Worm (Caenorhabditis elegans) whole organism, L4 larva: ENCODE results near the gene F35E8.1.

Experiments used
- F26F4.8 ChIP-seq: fragments of 200-800 bp; sonication (Bioruptor generic); conservative IDR thresholded peaks from 2 replicates; pipeline ENCODE4 v1.3.6; 2022; ENCODE audit warnings: missing genetic modification characterization, missing compliant biosample characterization
- F49E8.2 ChIP-seq: sonication (generic microtip); optimal IDR thresholded peaks from 2 replicates; lab custom pipeline; 2016; ENCODE audit warnings: missing compliant biosample characterization, mild to moderate bottlenecking, missing genetic modification characterization, borderline replicate concordance
- T26A8.4 ChIP-seq: fragments of 200-800 bp; sonication (Bioruptor generic); IDR thresholded peaks from 2 replicates; pipeline ENCODE4 v1.3.6; 2022; ENCODE audit warnings: missing genetic modification characterization, missing compliant biosample characterization
- Y48G9A.11 ChIP-seq: fragments of 200-800 bp; sonication (Bioruptor generic); IDR thresholded peaks from 2 replicates; pipeline ENCODE4 v1.3.6; 2022; ENCODE audit warnings: missing genetic modification reagents, missing genetic modification characterization, missing compliant biosample characterization
- ZK337.2 ChIP-seq: fragments of 200-800 bp; sonication (Bioruptor generic); IDR thresholded peaks from 2 replicates; pipeline ENCODE4 v1.3.6; 2022; ENCODE audit warnings: missing genetic modification reagents, missing genetic modification characterization, missing compliant biosample characterization
- aly-2 ChIP-seq: sonication (generic microtip); optimal IDR thresholded peaks from 2 replicates; lab custom pipeline; 2018; ENCODE audit warnings: missing biosample characterization, missing genetic modification characterization
- ama-1 ChIP-seq: fragments of 150-350 bp; optimal IDR thresholded peaks from 2 replicates; lab custom pipeline; 2014; ENCODE audit warnings: inconsistent platforms, mixed read lengths
- ceh-20 ChIP-seq: fragments of 200-800 bp; sonication (Bioruptor generic); IDR thresholded peaks from 2 replicates; pipeline ENCODE4 v1.3.6; 2022; ENCODE audit warnings: missing genetic modification reagents, missing genetic modification characterization, missing compliant biosample characterization
- ceh-28 ChIP-seq: fragments of 150-350 bp; optimal IDR thresholded peaks from 2 replicates; lab custom pipeline; 2014; ENCODE audit warnings: missing biosample characterization, missing genetic modification reagents, missing genetic modification characterization
- ceh-32 ChIP-seq: sonication (generic microtip); optimal IDR thresholded peaks from 2 replicates; lab custom pipeline; 2016; ENCODE audit warnings: mild to moderate bottlenecking, missing genetic modification characterization, missing compliant biosample characterization; ENCODE audit not compliant: poor library complexity
- ces-1 ChIP-seq: fragments of 150-350 bp; sonication (generic microtip); optimal IDR thresholded peaks from 4 replicates; lab custom pipeline; 2014; ENCODE audit warnings: missing biosample characterization, missing genetic modification reagents, missing genetic modification characterization
- ctbp-1 ChIP-seq: fragments of 200-800 bp; sonication (Bioruptor generic); IDR thresholded peaks from 2 replicates; pipeline ENCODE4 v1.3.6; 2022; ENCODE audit warnings: missing genetic modification reagents, missing genetic modification characterization, missing compliant biosample characterization
- daf-16 ChIP-seq, 3 experiments: sonication (generic microtip); optimal IDR thresholded peaks; 2 replicates each; lab custom pipeline; 2016 to 2017; ENCODE audit warnings: missing genetic modification characterization in 3 of 3, missing genetic modification reagents in 3 of 3, mild to moderate bottlenecking in 2 of 3, missing compliant biosample characterization in 2 of 3, missing biosample characterization in 1 of 3, moderate library complexity in 1 of 3
- daf-19 ChIP-seq: fragments of 200-800 bp; sonication (Bioruptor generic); conservative IDR thresholded peaks from 2 replicates; pipeline ENCODE4 v1.3.6; 2022; ENCODE audit warnings: missing genetic modification characterization, missing compliant biosample characterization
- dmd-6 ChIP-seq: fragments of 200-800 bp; sonication (Bioruptor generic); IDR thresholded peaks from 2 replicates; pipeline ENCODE4 v1.3.6; 2022; ENCODE audit warnings: missing genetic modification reagents, missing genetic modification characterization, missing compliant biosample characterization
- dmd-8 ChIP-seq: fragments of 200-800 bp; sonication (Bioruptor generic); IDR thresholded peaks from 2 replicates; pipeline ENCODE4 v1.3.6; 2022; ENCODE audit warnings: missing genetic modification characterization, missing compliant biosample characterization
- dpl-1 ChIP-seq: fragments of 150-350 bp; optimal IDR thresholded peaks from 2 replicates; lab custom pipeline; 2014; ENCODE audit warnings: missing biosample characterization, missing genetic modification reagents, missing genetic modification characterization
- dve-1 ChIP-seq: sonication (generic microtip); optimal IDR thresholded peaks from 2 replicates; lab custom pipeline; 2017; ENCODE audit warnings: antibody characterized with exemption, mild to moderate bottlenecking, missing genetic modification characterization, missing compliant biosample characterization; ENCODE audit not compliant: insufficient read depth
- fkh-10 ChIP-seq: fragments of 150-350 bp; optimal IDR thresholded peaks from 2 replicates; lab custom pipeline; 2014; ENCODE audit warnings: missing biosample characterization, missing genetic modification reagents, missing genetic modification characterization
- hif-1 ChIP-seq, 2 experiments: sonication (generic microtip); optimal IDR thresholded peaks; 2 replicates each; lab custom pipeline; 2016 to 2017; ENCODE audit warnings: missing compliant biosample characterization in 2 of 2, missing genetic modification characterization in 2 of 2, missing genetic modification reagents in 2 of 2, missing genotype in 2 of 2, mild to moderate bottlenecking in 1 of 2
- hlh-11 ChIP-seq: fragments of 200-800 bp; sonication (Bioruptor generic); optimal IDR thresholded peaks from 2 replicates; lab custom pipeline; 2018; ENCODE audit warnings: mild to moderate bottlenecking, missing genetic modification characterization, missing compliant biosample characterization
- jun-1 ChIP-seq: fragments of 150-350 bp; optimal IDR thresholded peaks from 2 replicates; lab custom pipeline; 2014; ENCODE audit warnings: missing biosample characterization, missing genetic modification reagents, missing genetic modification characterization
- lin-1 ChIP-seq: fragments of 200-800 bp; sonication (Bioruptor generic); IDR thresholded peaks from 2 replicates; pipeline ENCODE4 v1.3.6; 2022; ENCODE audit warnings: missing genetic modification reagents, missing genetic modification characterization, missing compliant biosample characterization
- lin-15B ChIP-seq: fragments of 150-350 bp; sonication (generic microtip); optimal IDR thresholded peaks from 3 replicates; lab custom pipeline; 2014; ENCODE audit warnings: missing biosample characterization, missing genetic modification characterization
- lin-39 ChIP-seq: fragments of 150-350 bp; optimal IDR thresholded peaks from 2 replicates; lab custom pipeline; 2014; ENCODE audit warnings: missing biosample characterization, missing genetic modification reagents, missing genetic modification characterization
- madf-9 ChIP-seq: fragments of 200-800 bp; sonication (Bioruptor generic); conservative IDR thresholded peaks from 2 replicates; pipeline ENCODE4 v1.3.6; 2022; ENCODE audit warnings: missing genetic modification reagents, missing genetic modification characterization, missing compliant biosample characterization
- mdl-1 ChIP-seq, 2 experiments: fragments of 150-350 bp in 1 of 2; sonication (generic microtip) in 1 of 2; optimal IDR thresholded peaks; 2 replicates each; lab custom pipeline; 2014 to 2017; ENCODE audit warnings: missing biosample characterization in 2 of 2, missing genetic modification characterization in 2 of 2
- mxl-3 ChIP-seq: fragments of 200-800 bp; sonication (Bioruptor generic); optimal IDR thresholded peaks from 2 replicates; lab custom pipeline; 2018; ENCODE audit warnings: mild to moderate bottlenecking, missing genetic modification characterization, missing compliant biosample characterization
- nhr-11 ChIP-seq: fragments of 150-350 bp; optimal IDR thresholded peaks from 2 replicates; lab custom pipeline; 2014; ENCODE audit warnings: missing biosample characterization, missing genetic modification characterization
- nhr-111 ChIP-seq: fragments of 200-800 bp; sonication (Bioruptor generic); optimal IDR thresholded peaks from 2 replicates; lab custom pipeline; 2018; ENCODE audit warnings: mild to moderate bottlenecking, missing genetic modification characterization, missing compliant biosample characterization
- nhr-237 ChIP-seq: sonication (generic microtip); optimal IDR thresholded peaks from 2 replicates; lab custom pipeline; 2017; ENCODE audit warnings: missing biosample characterization, missing genetic modification characterization
- nhr-42 ChIP-seq: fragments of 200-800 bp; sonication (Bioruptor generic); IDR thresholded peaks from 2 replicates; pipeline ENCODE4 v1.3.6; 2022; ENCODE audit warnings: missing genetic modification characterization, missing compliant biosample characterization
- nhr-48 ChIP-seq: sonication (generic microtip); optimal IDR thresholded peaks from 2 replicates; lab custom pipeline; 2016; ENCODE audit warnings: mild to moderate bottlenecking, missing genetic modification characterization, missing compliant biosample characterization
- nhr-76 ChIP-seq: fragments of 150-350 bp; optimal IDR thresholded peaks from 2 replicates; lab custom pipeline; 2014; ENCODE audit warnings: missing biosample characterization, missing genetic modification characterization
- pha-4 ChIP-seq, 2 experiments: fragments of 150-350 bp in 1 of 2; fragments of 200-800 bp in 1 of 2; sonication (Bioruptor generic) in 1 of 2; IDR thresholded peaks in 1 of 2; optimal IDR thresholded peaks in 1 of 2; 2 replicates each; pipeline versions ENCODE4 v1.3.6 to Lab custom; 2014 to 2022; ENCODE audit warnings: missing genetic modification characterization in 2 of 2, missing genetic modification reagents in 2 of 2, missing biosample characterization in 1 of 2, missing compliant biosample characterization in 1 of 2
- php-3 ChIP-seq: fragments of 200-800 bp; sonication (Bioruptor generic); IDR thresholded peaks from 2 replicates; pipeline ENCODE4 v1.3.6; 2022; ENCODE audit warnings: missing genetic modification reagents, missing genetic modification characterization, missing compliant biosample characterization
- pqm-1 ChIP-seq: sonication (generic microtip); optimal IDR thresholded peaks from 2 replicates; lab custom pipeline; 2017; ENCODE audit warnings: missing biosample characterization, missing genetic modification characterization
- set-16 ChIP-seq: fragments of 200-800 bp; sonication (Bioruptor generic); IDR thresholded peaks from 2 replicates; pipeline ENCODE4 v1.3.6; 2022; ENCODE audit warnings: missing genetic modification reagents, missing genetic modification characterization, missing compliant biosample characterization
- spr-3 ChIP-seq: fragments of 200-800 bp; sonication (Bioruptor generic); optimal IDR thresholded peaks from 2 replicates; lab custom pipeline; 2018; ENCODE audit warnings: mild to moderate bottlenecking, missing genetic modification characterization, missing compliant biosample characterization
- tag-97 ChIP-seq: fragments of 200-800 bp; sonication (Bioruptor generic); IDR thresholded peaks from 2 replicates; pipeline ENCODE4 v1.3.6; 2022; ENCODE audit warnings: missing genetic modification characterization, missing compliant biosample characterization
- tra-1 ChIP-seq: fragments of 200-800 bp; sonication (Bioruptor generic); IDR thresholded peaks from 2 replicates; pipeline ENCODE4 v1.3.6; 2022; ENCODE audit warnings: missing genetic modification reagents, missing genetic modification characterization, missing compliant biosample characterization
- unc-130 ChIP-seq: sonication (generic microtip); optimal IDR thresholded peaks from 2 replicates; lab custom pipeline; 2016; ENCODE audit warnings: missing genetic modification reagents, missing genetic modification characterization, missing compliant biosample characterization
- unc-39 ChIP-seq: sonication (generic microtip); optimal IDR thresholded peaks from 2 replicates; lab custom pipeline; 2017; ENCODE audit warnings: missing biosample characterization, missing genetic modification characterization
- unc-62 ChIP-seq, 3 experiments: fragments of 150-350 bp in 1 of 3; sonication (generic microtip); optimal IDR thresholded peaks in 2 of 3; peaks in 1 of 3; 1 replicate in 1 of 3; 2 replicates in 2 of 3; lab custom pipeline; 2014 to 2017; ENCODE audit warnings: missing biosample characterization in 3 of 3, missing genetic modification characterization in 3 of 3, missing genetic modification reagents in 3 of 3, missing genotype in 1 of 3
- zfp-3 ChIP-seq: fragments of 200-800 bp; sonication (Bioruptor generic); conservative IDR thresholded peaks from 2 replicates; pipeline ENCODE4 v1.3.6; 2022; ENCODE audit warnings: missing genetic modification reagents, missing genetic modification characterization, missing compliant biosample characterization
- zip-11 ChIP-seq: fragments of 200-800 bp; sonication (Bioruptor generic); IDR thresholded peaks from 2 replicates; pipeline ENCODE4 v1.3.6; 2022; ENCODE audit warnings: missing genetic modification characterization, missing compliant biosample characterization

Gene F35E8.1

DNA sequence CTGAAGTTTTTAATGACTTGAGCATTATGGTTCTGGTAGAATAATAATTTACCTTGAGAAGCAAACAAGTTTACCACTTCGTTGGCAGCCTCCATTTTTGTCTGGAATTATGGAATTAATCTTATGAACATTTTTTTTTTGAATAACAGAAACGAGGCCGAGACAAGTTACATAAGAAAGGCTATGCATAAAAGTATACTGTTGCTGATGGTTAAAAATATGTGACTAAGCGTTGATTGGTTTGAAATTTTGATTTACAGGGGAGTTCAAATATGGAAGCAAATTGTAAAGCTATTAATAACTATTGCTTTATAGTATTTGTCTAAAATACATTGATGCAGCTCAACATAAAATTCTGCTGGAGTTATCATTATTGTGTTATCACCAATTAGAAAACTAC, 16.7 kb downstream of the F35E8.1 start, which contains the start of gene cgt-1:
Gene cgt-1 (minus strand): TSS at position 101 of the 400 bp plus-strand sequence.
- TF ChIP-seq daf-16 (GFP tag; optimal IDR thresholded peaks at IDR 0.05; lab: Kevin White, UChicago): no peak
- TF ChIP-seq daf-16 (tag; optimal IDR thresholded peaks at IDR 0.05; lab: Kevin White, UChicago): peak; percentile 3
- no peak for TF ChIP-seq tra-1 (GFP tag; lab: Robert Waterston, UW)
- no peak for TF ChIP-seq nhr-48 (tag; lab: Kevin White, UChicago)
- TF ChIP-seq dve-1 (tag; lab: Kevin White, UChicago): peak; percentile 10

- TF ChIP-seq ama-1 (lab: Kevin White, UChicago) (no peak), ceh-28 (tag; lab: Kevin White, UChicago) (no peak), hlh-11 (tag; lab: Kevin White, UChicago) (peak; percentile 79), nhr-111 (no peak), F49E8.2 (no peak), daf-19 (no peak), ctbp-1 (GFP tag; lab: Robert Waterston, UW) (no peak), nhr-42 (GFP tag; lab: Robert Waterston, UW) (no peak), unc-130 (GFP tag; lab: Kevin White, UChicago) (no peak), tag-97 (no peak), pha-4 (GFP tag; IDR thresholded peaks at IDR 0.05; lab: Robert Waterston, UW) (no peak), pha-4 (tag; optimal IDR thresholded peaks at IDR 0.05; lab: Kevin White, UChicago) (no peak), pqm-1 (peak; percentile 84), spr-3 (GFP tag; lab: Kevin White, UChicago) (no peak), set-16 (GFP tag; lab: Robert Waterston, UW) (no peak), ces-1 (GFP tag; lab: Kevin White, UChicago) (no peak), nhr-237 (no peak), fkh-10 (no peak), unc-39 (tag; lab: Kevin White, UChicago) (no peak), T26A8.4 (GFP tag; lab: Robert Waterston, UW) (no peak), ceh-32 (tag; lab: Kevin White, UChicago) (no peak), lin-1 (GFP tag; lab: Robert Waterston, UW) (no peak), daf-16 (GFP tag; optimal IDR thresholded peaks at IDR 0.05; lab: Kevin White, UChicago) (no peak), daf-16 (tag; optimal IDR thresholded peaks at IDR 0.05; lab: Kevin White, UChicago) (peak; percentile 87), nhr-76 (tag; lab: Kevin White, UChicago) (no peak), ceh-20 (no peak), hif-1 (tag; optimal IDR thresholded peaks at IDR 0.05; lab: Kevin White, UChicago) (no peak), dpl-1 (GFP tag; lab: Kevin White, UChicago) (no peak), ZK337.2 (GFP tag; lab: Robert Waterston, UW) (no peak), dmd-6 (peak; percentile 86), Y48G9A.11 (GFP tag; lab: Robert Waterston, UW) (no peak), madf-9 (no peak), aly-2 (tag; lab: Kevin White, UChicago) (no peak), unc-62 (GFP tag; optimal IDR thresholded peaks at IDR 0.05 in 1 of 2; lab: Kevin White, UChicago) (no peak), unc-62 (tag; optimal IDR thresholded peaks at IDR 0.05; lab: Kevin White, UChicago) (no peak), lin-15B (tag; lab: Kevin White, UChicago) (no peak), mxl-3 (GFP tag; lab: Kevin White, UChicago) (peak; percentile 48), jun-1 (tag; lab: Kevin White, UChicago) (no peak), php-3 (GFP tag; lab: Robert Waterston, UW) (peak; percentile 60; the same call in 1 of the 2 replicates), mdl-1 (tag; optimal IDR thresholded peaks at IDR 0.05; lab: Kevin White, UChicago) (peak in 1 of 2 experiments; percentile 29), zfp-3 (GFP tag; lab: Robert Waterston, UW) (no peak), dve-1 (tag; lab: Kevin White, UChicago) (peak; percentile 48), nhr-11 (tag; lab: Kevin White, UChicago) (no peak), lin-39 (tag; lab: Kevin White, UChicago) (no peak), zip-11 (GFP tag; lab: Robert Waterston, UW) (no peak), F26F4.8 (GFP tag; lab: Robert Waterston, UW) (no peak), dmd-8 (no peak)
These were observed 17.6 kb downstream of the F35E8.1 start for ce11 chrV:15887708-15888295.
